Fruit fly (Drosophila melanogaster): Measurements from ENCODE around the gene hoe1.

The hoe1 gene

dm6 chr2L:4896484-4897205 is 35.5 kb downstream of the hoe1 start:
- TF ChIP-seq Pif1A (GFP tag; optimal IDR thresholded peaks at IDR 0.05) (no peak), EcR (GFP tag; optimal IDR thresholded peaks at IDR 0.05) (peak; percentile 14), Snoo (tag; optimal IDR thresholded peaks at IDR 0.05) (no peak), CG32121 (GFP tag; IDR thresholded peaks at IDR 0.05) (no peak), Ets98B (GFP tag; IDR thresholded peaks at IDR 0.05) (0 out of 2 replicates have a peak, but pooled peaks have one; percentile 13)

dm6 chr2L:4895902-4896301 is 36.3 kb downstream of the hoe1 start:
- TF ChIP-seq CG13204 (GFP tag; optimal IDR thresholded peaks at IDR 0.05) (no peak), CG12605 (GFP tag; IDR thresholded peaks at IDR 0.05) (no peak), CG9948 (tag; optimal IDR thresholded peaks at IDR 0.05) (no peak), gl (tag; optimal IDR thresholded peaks at IDR 0.05) (no peak), rn (GFP tag; IDR thresholded peaks at IDR 0.05) (no peak), EcR (GFP tag; optimal IDR thresholded peaks at IDR 0.05) (no peak), Snoo (tag; optimal IDR thresholded peaks at IDR 0.05) (no peak), CG14655 (GFP tag; optimal IDR thresholded peaks at IDR 0.05) (no peak), CG15710 (tag; optimal IDR thresholded peaks at IDR 0.05) (no peak), CG8159 (tag; optimal IDR thresholded peaks at IDR 0.05) (no peak), Pif1A (GFP tag; optimal IDR thresholded peaks at IDR 0.05) (no peak), Ets98B (GFP tag; IDR thresholded peaks at IDR 0.05) (no peak), Pif1B (GFP tag; optimal IDR thresholded peaks at IDR 0.05) (no peak), fd96Ca (GFP tag; IDR thresholded peaks at IDR 0.05) (no peak), CG32121 (GFP tag; IDR thresholded peaks at IDR 0.05) (no peak), CG4496 (GFP tag; IDR thresholded peaks at IDR 0.05) (no peak)

dm6 chr2L:4893612-4894011 is 38.6 kb downstream of the hoe1 start:
- TF ChIP-seq CG15710 (tag; optimal IDR thresholded peaks at IDR 0.05) (no peak), Ets98B (GFP tag; IDR thresholded peaks at IDR 0.05) (no peak), Pif1A (GFP tag; optimal IDR thresholded peaks at IDR 0.05) (no peak), CG9948 (tag; optimal IDR thresholded peaks at IDR 0.05) (no peak), CG32121 (GFP tag; IDR thresholded peaks at IDR 0.05) (no peak), CG17806 (tag; optimal IDR thresholded peaks at IDR 0.05) (no peak), CG14655 (GFP tag; optimal IDR thresholded peaks at IDR 0.05) (no peak), EcR (GFP tag; optimal IDR thresholded peaks at IDR 0.05) (no peak), rn (GFP tag; IDR thresholded peaks at IDR 0.05) (no peak), D1 (tag; optimal IDR thresholded peaks at IDR 0.05) (no peak)

dm6 chr2L:4891914-4892469 is 40.2 kb downstream of the hoe1 start, which contains the start of gene CG3036:
TSS of gene CG3036 (plus strand) at chr2L:4892112.
- TF ChIP-seq CG17806 (tag; optimal IDR thresholded peaks at IDR 0.05) (no peak), CG32121 (GFP tag; IDR thresholded peaks at IDR 0.05) (peak; percentile 27; the same call in 1 of the 2 replicates), Ets98B (GFP tag; IDR thresholded peaks at IDR 0.05) (peak; percentile 47; the same call in 1 of the 2 replicates), CG8159 (tag; optimal IDR thresholded peaks at IDR 0.05) (no peak), rn (GFP tag; IDR thresholded peaks at IDR 0.05) (no peak), CG13204 (GFP tag; optimal IDR thresholded peaks at IDR 0.05) (peak; percentile 89), EcR (GFP tag; optimal IDR thresholded peaks at IDR 0.05) (peak; percentile 41), CG34367 (tag; optimal IDR thresholded peaks at IDR 0.05) (no peak), CG8301 (tag; optimal IDR thresholded peaks at IDR 0.05) (no peak), D1 (tag; optimal IDR thresholded peaks at IDR 0.05) (no peak), Pif1B (GFP tag; optimal IDR thresholded peaks at IDR 0.05) (no peak), CG14655 (GFP tag; optimal IDR thresholded peaks at IDR 0.05) (no peak), CG4496 (GFP tag; IDR thresholded peaks at IDR 0.05) (0 out of 3 replicates have a peak, but pooled peaks have one; percentile 47), Snoo (tag; optimal IDR thresholded peaks at IDR 0.05) (peak; percentile 41), CG10348 (GFP tag; IDR thresholded peaks at IDR 0.05) (no peak)

- TF ChIP-seq CG4496 (GFP tag; IDR thresholded peaks at IDR 0.05) (no peak), CG34367 (tag; optimal IDR thresholded peaks at IDR 0.05) (no peak), CG12605 (GFP tag; IDR thresholded peaks at IDR 0.05) (no peak), CG9948 (tag; optimal IDR thresholded peaks at IDR 0.05) (no peak), D1 (tag; optimal IDR thresholded peaks at IDR 0.05) (no peak), CG10348 (GFP tag; IDR thresholded peaks at IDR 0.05) (no peak), Pif1B (GFP tag; optimal IDR thresholded peaks at IDR 0.05) (no peak), rn (GFP tag; IDR thresholded peaks at IDR 0.05) (no peak), CG13204 (GFP tag; optimal IDR thresholded peaks at IDR 0.05) (no peak), CG8301 (tag; optimal IDR thresholded peaks at IDR 0.05) (no peak), CG17806 (tag; optimal IDR thresholded peaks at IDR 0.05) (no peak), Ets98B (GFP tag; IDR thresholded peaks at IDR 0.05) (no peak), gl (tag; optimal IDR thresholded peaks at IDR 0.05) (no peak), CG14655 (GFP tag; optimal IDR thresholded peaks at IDR 0.05) (no peak), CG8159 (tag; optimal IDR thresholded peaks at IDR 0.05) (no peak)
Observed at dm6 chr2L:4889451-4890045, 42.6 kb downstream of the hoe1 start, which contains the start of gene CG15625. TSS of gene CG15625 (plus strand) at chr2L:4889995.

- TF ChIP-seq CG34367 (tag; optimal IDR thresholded peaks at IDR 0.05) = peak; percentile 19
- TF ChIP-seq CG14655 (GFP tag; optimal IDR thresholded peaks at IDR 0.05) = peak; percentile 2
- TF ChIP-seq gl (tag; optimal IDR thresholded peaks at IDR 0.05) = no peak
- TF ChIP-seq CG32121 (GFP tag; IDR thresholded peaks at IDR 0.05) = no peak
- TF ChIP-seq CG10348 (GFP tag; IDR thresholded peaks at IDR 0.05) = no peak
- TF ChIP-seq CG17806 (tag; optimal IDR thresholded peaks at IDR 0.05) = peak; percentile 46
- TF ChIP-seq CG15710 (tag; optimal IDR thresholded peaks at IDR 0.05) = peak; percentile 29
- peak; percentile 41 for TF ChIP-seq EcR (GFP tag; optimal IDR thresholded peaks at IDR 0.05)
- TF ChIP-seq Ets98B (GFP tag; IDR thresholded peaks at IDR 0.05) = no peak
- peak; percentile 44 for TF ChIP-seq CG8159 (tag; optimal IDR thresholded peaks at IDR 0.05)
- no peak for TF ChIP-seq D1 (tag; optimal IDR thresholded peaks at IDR 0.05)
- TF ChIP-seq CG9948 (tag; optimal IDR thresholded peaks at IDR 0.05) = peak; percentile 53
Observed at dm6 chr2L:4888541-4888940, 43.6 kb downstream of the hoe1 start.
